Worm (Caenorhabditis elegans): ENCODE measurements around the gene R07E3.7.

DNA sequence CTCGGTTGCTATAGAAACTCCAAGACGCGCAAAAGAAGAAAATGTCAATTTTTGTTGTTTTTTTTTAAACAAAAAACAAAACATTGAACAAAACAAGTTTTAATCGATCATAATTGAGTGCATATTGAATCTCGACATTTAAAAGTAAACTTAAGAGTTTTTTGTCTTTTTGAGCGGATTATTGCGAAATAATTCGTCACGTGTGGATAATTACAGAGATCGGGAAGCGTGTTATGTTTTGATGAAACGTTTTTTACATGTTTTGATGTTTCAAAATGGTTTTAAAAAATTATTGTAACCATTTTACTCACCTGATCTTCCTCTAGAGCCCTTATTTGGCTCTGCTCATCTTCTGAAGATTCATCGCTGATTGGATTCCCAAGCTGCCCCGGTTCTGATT lies 30.5 kb upstream of the R07E3.7 start:
- no peak for TF ChIP-seq fkh-10 (GFP tag; optimal IDR thresholded peaks at IDR 0.05)
- no peak for TF ChIP-seq hlh-13 (GFP tag; optimal IDR thresholded peaks at IDR 0.05)
- no peak for TF ChIP-seq hlh-15 (tag; optimal IDR thresholded peaks at IDR 0.05)
- TF ChIP-seq elt-2 (tag; optimal IDR thresholded peaks at IDR 0.05): no peak
